Worm (Caenorhabditis elegans): ENCODE results near the gene K07F5.17.

DNA sequence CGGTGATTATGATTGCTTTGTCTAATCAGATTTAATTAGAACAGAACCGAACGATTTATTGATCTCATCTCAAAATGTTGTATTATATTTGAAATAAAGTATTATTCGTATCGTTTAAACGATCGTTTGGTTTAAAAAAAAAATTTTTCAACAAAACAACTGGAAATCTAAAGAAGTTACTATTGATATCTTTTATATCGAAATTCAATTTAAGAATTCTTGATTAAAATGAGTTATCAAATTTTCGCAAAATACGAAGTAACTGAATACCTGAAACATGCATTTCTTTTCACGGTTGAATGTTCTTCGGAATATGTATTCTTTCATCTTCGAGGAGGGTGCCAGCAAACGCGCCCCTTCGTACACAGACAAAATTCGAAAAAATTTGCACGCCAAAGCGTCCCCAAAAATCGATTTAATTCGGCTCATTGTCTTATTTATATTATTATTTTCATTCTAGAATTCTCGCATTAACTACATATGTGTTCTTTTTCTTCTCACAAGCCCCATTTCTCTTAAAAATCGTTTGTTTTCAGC, 15.8 kb downstream of the K07F5.17 start, which contains the start of gene npp-1:
- TF ChIP-seq dao-5 (tag; optimal IDR thresholded peaks at IDR 0.05) (no peak), him-1 (tag; optimal IDR thresholded peaks at IDR 0.05) (no peak), W03F9.2 (tag; optimal IDR thresholded peaks at IDR 0.05) (peak; percentile 75)
